Fruit fly (Drosophila melanogaster): Measurements from ENCODE around the gene Uxt.

dm6 chr2L:15211489-15211888 lies 44.9 kb upstream of the Uxt start:
- TF ChIP-seq rgr (GFP tag; optimal IDR thresholded peaks at IDR 0.05) (no peak), Dfd (GFP tag; optimal IDR thresholded peaks at IDR 0.05) (no peak), Hr78 (GFP tag; optimal IDR thresholded peaks at IDR 0.05) (no peak), HLH106 (tag; optimal IDR thresholded peaks at IDR 0.05) (no peak), CG9705 (GFP tag; optimal IDR thresholded peaks at IDR 0.05) (no peak), Hnf4 (GFP tag; optimal IDR thresholded peaks at IDR 0.05) (no peak), h (GFP tag; optimal IDR thresholded peaks at IDR 0.05) (no peak), dsf (GFP tag; optimal IDR thresholded peaks at IDR 0.05; ENCODE audit: borderline replicate concordance) (no peak), N (GFP tag; optimal IDR thresholded peaks at IDR 0.05) (no peak), Hr83 (GFP tag; optimal IDR thresholded peaks at IDR 0.05; ENCODE audit: poor library complexity, severe bottlenecking) (no peak), fru (GFP tag; optimal IDR thresholded peaks at IDR 0.05) (no peak), psq (GFP tag; optimal IDR thresholded peaks at IDR 0.05) (peak; percentile 5)

Data from whole organism, wandering third instar larva.